Worm (Caenorhabditis elegans): Measurements from ENCODE around the gene ttr-36.

DNA sequence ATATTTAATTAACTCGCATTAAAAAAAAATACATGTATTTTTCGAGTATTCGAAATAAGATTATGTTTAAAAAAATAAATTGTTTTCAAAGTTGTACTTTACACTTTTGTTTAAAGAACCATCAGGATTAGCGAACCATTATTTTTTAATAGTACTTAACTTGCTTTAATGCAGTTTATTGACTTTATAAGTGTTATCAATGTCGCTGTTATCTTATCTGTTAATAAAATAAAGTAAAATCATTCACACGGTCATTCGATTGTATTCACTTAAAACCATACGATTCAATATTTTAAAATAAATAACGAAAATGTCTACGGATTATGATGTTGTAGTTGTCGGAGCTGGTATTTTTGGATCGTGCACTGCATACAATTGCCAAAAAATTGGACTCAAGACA lies 34.2 kb upstream of the ttr-36 start, which contains the start of gene C15B12.1:
- TF ChIP-seq rnt-1 (tag; optimal IDR thresholded peaks at IDR 0.05): no peak
- no peak for TF ChIP-seq sdc-2 (tag; optimal IDR thresholded peaks at IDR 0.05)
- TF ChIP-seq ceh-2 (tag; optimal IDR thresholded peaks at IDR 0.05): no peak
- TF ChIP-seq nhr-232 (tag; optimal IDR thresholded peaks at IDR 0.05): no peak
- TF ChIP-seq tbx-7 (tag; optimal IDR thresholded peaks at IDR 0.05): no peak
- no peak for TF ChIP-seq ceh-30 (tag; optimal IDR thresholded peaks at IDR 0.05)
- no peak for TF ChIP-seq fkh-10 (GFP tag; optimal IDR thresholded peaks at IDR 0.05)
- TF ChIP-seq elt-4 (tag; optimal IDR thresholded peaks at IDR 0.05): no peak
- TF ChIP-seq nfya-1 (tag; optimal IDR thresholded peaks at IDR 0.05): no peak
- TF ChIP-seq pha-4 (tag; optimal IDR thresholded peaks at IDR 0.05): no peak
- no peak for TF ChIP-seq lin-11 (tag; optimal IDR thresholded peaks at IDR 0.05)
- TF ChIP-seq unc-86 (tag; optimal IDR thresholded peaks at IDR 0.05): no peak
- TF ChIP-seq K09A11.1 (tag; optimal IDR thresholded peaks at IDR 0.05; ENCODE audit: insufficient read depth): no peak
- TF ChIP-seq T23F11.4 (GFP tag; optimal IDR thresholded peaks at IDR 0.05): no peak
